Worm (Caenorhabditis elegans): ENCODE measurements around the gene F32D8.7.

DNA sequence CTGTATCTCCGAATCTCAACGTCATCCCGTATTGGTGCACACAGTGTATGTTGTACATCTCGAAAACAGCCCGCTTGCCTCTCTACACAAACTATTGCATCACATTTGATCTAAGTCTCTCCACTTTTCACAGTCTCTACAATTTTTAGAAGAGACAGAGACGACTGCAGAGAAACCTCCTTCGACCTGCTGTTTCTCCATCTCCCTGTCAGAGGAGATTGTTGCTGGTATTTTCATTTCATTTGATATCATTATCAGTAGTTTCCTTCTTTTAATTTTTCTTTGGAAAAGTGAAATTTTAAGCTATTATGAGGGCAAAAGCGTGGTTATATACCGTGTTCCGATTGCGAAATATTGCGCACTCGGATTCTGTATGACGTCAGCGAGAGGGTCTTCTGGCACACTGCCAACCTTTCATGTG, 42.3 kb downstream of the F32D8.7 start:
- TF ChIP-seq ama-1 (optimal IDR thresholded peaks at IDR 0.05) (no peak), ceh-36 (tag; optimal IDR thresholded peaks at IDR 0.05) (no peak), F13C5.2 (tag; optimal IDR thresholded peaks at IDR 0.05) (no peak)
